Fruit fly (Drosophila melanogaster): ENCODE results near the gene Sec20.

Sec20 gene

DNA sequence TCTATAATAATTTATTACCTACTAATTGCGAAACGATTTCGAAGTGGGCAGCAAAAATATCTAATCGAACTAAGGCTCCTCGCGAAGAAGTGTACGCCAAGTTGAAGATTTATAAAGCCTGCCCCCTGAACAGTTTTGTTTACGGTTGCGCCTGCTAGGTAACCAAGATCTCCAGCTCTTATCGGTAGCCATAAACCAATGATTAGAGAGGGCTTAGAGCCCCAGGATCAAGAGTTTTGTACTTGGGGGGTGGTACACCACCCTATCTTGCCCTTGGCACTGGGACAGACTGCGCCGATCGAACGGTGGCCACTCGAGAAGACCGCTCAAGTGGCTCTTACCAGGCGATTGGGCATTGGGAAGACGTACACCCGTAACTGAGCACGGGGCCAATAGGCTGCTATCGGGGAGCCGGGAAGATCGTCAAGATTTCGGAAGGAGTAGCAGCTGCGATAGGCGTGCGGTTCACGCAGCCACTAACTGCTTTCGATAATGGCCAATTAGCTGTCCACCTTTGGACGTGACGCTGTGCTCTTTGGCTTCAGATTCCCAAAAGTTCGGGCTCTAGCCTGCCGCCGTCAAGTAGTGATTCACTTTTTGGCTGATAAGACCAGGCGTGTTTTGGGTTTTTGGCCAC, 8.1 kb upstream of the Sec20 start:
- TF ChIP-seq CG8478 (optimal IDR thresholded peaks at IDR 0.05) = no peak
- no peak for TF ChIP-seq CTCF (optimal IDR thresholded peaks at IDR 0.05)

DNA sequence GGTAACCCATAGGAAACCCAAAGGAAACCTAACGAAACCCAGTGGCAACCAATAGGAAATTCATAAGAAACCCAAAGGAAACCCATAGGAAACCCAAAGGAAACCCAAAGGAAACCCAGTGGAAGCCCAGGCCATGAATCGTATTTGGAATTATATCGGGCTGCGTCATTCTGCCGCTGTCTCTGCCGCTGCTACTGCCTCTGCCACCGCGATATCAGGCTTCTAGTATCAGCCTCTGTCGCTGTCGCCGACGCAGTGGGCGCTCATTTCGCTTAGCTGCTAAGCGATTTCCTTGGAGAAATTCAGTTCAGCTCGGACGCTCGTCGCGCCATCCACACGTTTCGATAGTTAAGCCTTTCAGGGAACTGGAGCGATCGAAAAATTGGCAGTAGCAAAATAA, 7.0 kb upstream of the Sec20 start, which contains the start of gene CG1208:
Gene CG1208, plus strand, starts transcription at position 301 of the 400 bp plus-strand sequence.
- no peak for TF ChIP-seq CTCF (optimal IDR thresholded peaks at IDR 0.05)
- TF ChIP-seq CG8478 (optimal IDR thresholded peaks at IDR 0.05) = no peak

DNA sequence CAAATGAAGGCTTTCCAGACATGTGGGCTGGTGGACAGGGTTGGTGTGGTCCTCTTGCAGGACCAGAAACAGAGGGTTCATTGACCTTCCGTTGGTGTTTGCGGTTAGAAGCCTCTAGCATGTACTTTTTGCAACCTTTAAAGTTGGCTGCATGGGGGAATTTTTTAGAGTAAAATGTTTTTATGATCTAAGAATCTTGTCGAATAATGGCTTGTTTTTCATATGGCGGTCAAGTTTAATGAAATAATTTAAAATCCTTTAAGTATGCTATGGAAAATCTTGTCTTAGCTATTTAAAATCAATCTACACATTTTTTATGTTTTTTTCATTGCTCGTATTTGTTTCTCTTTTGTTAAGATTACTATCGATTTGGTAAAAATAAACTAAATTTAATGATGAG, 5.4 kb upstream of the Sec20 start, which contains the start of gene glob3:
Gene glob3, plus strand, starts transcription at position 301 of the 400 bp plus-strand sequence.
- TF ChIP-seq CTCF (optimal IDR thresholded peaks at IDR 0.05) (no peak), CG8478 (optimal IDR thresholded peaks at IDR 0.05) (no peak)

DNA sequence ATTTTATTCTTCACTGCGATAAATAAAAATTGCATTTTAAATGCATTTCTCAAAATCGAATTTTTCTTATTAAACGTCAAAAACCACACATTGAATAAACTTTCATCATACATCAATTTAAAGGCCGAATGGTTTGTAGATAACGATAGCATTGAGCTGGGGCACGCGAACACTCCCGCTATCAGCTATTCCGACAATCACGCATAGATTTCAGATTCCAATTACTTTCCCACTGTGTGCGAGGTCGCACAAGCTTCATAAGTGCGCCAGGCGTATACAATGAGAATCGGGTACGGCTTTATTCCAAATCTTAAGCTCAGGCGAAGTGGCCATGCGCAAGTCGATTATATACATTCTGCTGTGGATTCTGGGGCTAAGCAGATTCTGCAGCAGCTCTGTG, 2.6 kb downstream of the Sec20 start, which contains the start of gene CG46303:
Gene CG46303, plus strand, starts transcription at position 223 of the 400 bp plus-strand sequence.
- TF ChIP-seq CG8478 (optimal IDR thresholded peaks at IDR 0.05) = no peak
- no peak for TF ChIP-seq CTCF (optimal IDR thresholded peaks at IDR 0.05)

DNA sequence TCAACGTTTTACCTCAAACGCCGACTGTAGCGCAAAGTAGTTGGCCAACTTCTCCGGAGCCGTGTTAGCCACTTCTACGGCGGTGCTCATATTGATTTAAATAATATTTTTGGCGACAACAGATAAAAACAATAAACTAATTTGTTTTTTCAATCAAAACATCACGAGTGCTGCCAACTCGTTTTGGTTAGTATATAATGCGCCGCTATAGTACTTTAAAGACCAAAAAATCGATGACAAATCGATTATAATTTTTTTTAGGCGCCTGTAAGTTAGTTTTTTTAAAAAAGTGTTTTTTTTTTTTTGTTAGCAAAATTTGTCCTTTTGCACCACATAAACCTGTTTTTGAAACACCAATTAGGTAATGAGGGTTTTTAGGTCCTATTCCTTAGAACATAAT, 3.1 kb downstream of the Sec20 start, which contains the start of gene Hpr1:
Gene Hpr1, minus strand, starts transcription at position 198 of the 400 bp plus-strand sequence.
- TF ChIP-seq CTCF (optimal IDR thresholded peaks at IDR 0.05) = no peak
- no peak for TF ChIP-seq CG8478 (optimal IDR thresholded peaks at IDR 0.05)

DNA sequence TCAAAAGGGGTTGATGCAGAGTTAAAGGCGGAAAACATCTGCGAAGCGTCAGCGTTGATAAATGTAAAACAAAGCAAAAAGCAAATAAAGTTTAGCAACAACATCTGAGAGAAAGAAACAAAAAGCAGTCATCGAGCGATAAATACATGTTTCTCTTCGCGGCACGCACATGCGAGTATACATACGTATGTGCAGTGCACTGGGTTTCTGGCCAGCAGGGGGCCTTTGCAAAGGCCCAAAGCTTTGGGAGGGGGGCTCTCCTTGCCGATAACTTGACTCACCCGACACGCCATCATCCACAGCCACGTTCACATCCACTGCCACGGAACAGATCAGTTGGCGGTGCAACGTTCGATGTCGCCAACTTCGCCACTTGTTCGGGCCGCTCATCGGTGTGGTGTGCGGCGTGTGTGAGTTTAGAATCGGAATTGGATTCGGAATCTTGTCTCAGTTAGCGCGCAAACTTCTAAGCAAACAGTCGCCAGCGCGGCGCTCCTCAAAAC, 11.1 kb downstream of the Sec20 start, which contains the start of gene CG42675:
Gene CG42675, plus strand, starts transcription at position 453 of the 503 bp plus-strand sequence.
- TF ChIP-seq CTCF (optimal IDR thresholded peaks at IDR 0.05) (no peak), CG8478 (optimal IDR thresholded peaks at IDR 0.05) (no peak)

DNA sequence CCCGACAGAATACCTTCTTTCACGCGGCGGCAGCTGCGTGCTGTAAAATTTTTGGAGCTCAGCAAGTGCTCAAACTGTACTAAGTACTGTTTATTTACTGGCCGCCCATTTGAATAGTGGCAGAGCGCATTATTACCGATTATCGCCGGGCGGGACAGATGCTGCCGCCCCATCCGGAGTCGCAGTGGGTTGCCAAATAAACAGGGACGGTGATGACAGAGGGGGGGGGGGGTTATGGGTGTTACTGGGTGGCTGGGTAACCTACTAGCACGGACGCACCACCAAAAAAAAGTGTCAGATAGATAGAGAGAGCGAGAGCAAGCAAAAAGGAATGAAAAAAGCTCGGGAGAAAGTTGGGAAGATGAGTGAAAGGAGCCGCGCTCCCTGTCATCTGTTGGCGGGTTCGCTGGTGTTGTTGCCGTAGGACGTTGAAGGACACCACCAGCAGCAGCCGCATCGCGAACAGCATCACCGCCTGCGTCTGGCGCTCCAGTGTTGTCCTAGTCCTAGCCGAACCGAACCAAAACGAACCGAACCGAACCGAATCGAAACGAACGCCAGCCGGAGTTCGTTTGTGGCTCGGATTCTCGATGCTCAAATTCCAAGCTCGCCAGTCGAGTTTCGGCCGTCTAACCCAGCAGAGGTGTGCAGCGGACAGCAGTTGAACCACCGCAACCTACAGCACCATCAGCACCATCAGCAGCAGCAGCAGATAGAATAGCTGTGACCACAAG, 22.5 kb downstream of the Sec20 start, which contains the start of gene CG11000:
Gene CG11000, plus strand, starts transcription at position 626 of the 734 bp plus-strand sequence.
- TF ChIP-seq CG8478 (optimal IDR thresholded peaks at IDR 0.05) = no peak
- TF ChIP-seq CTCF (optimal IDR thresholded peaks at IDR 0.05) = no peak

DNA sequence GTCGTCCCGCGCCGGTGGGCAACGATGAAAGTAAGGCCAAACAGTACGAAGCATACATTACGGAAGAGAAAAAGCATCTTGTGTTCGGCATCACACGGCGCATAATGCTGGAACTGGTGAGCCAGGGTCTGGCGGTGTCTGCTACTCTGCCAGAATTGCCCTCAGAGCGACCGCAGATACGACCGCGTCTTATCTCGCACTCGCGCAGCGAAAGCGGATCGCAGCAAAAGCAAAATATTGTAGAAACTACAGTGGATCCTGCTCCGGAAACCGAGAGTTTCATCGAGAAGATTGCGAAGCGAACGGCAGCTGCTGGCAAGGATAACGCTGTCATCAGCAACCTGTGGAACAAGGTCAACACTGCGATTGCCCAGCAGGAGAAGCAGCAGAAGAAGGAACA, 26.6 kb downstream of the Sec20 start:
- TF ChIP-seq CTCF (optimal IDR thresholded peaks at IDR 0.05) = no peak
- no peak for TF ChIP-seq CG8478 (optimal IDR thresholded peaks at IDR 0.05)

DNA sequence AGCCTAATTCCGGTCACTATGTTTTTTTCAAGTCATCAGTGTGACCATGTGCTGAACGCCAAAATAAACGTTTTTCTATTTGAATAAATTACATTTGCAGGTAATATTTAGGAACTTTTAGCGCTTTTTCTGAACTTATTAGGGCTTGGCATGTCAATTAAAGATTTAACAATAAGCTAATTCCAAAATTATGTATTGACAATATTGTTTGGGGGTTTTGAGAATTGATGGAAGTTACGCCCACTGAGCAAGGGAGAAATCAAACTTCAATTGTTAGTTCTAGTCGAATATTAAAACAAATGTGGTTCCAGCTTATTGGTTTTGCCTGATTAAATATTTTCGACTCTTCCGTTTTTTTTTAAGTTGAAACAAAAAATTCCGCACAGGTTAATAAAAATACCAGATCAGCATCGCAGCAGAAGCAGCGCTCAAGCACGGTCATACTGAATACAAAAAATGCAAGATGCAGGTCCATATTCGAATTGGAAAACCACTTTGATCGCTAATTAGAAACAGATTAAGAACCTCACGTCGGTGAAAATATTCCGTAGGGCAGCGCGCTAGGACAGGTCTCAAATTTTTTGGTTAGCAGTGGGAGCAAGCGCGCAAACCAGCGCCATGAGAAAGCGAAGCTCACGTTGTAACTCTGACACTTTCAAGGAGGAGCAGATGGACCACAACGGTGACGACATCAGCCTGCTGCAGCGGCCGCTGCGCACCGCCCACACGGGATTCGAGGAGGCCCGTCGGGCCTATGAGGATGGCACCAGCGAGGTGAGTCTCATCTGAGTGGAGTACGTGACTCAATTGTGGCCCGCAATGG, 29.9 kb downstream of the Sec20 start, which contains the start of the genes PSMG1 and CG10979:
Gene PSMG1, minus strand, starts transcription at position 51 of the 823 bp plus-strand sequence.
Gene CG10979, plus strand, starts transcription at position 439 of the 823 bp plus-strand sequence.
- TF ChIP-seq CTCF (optimal IDR thresholded peaks at IDR 0.05) (no peak), CG8478 (optimal IDR thresholded peaks at IDR 0.05) (no peak)

DNA sequence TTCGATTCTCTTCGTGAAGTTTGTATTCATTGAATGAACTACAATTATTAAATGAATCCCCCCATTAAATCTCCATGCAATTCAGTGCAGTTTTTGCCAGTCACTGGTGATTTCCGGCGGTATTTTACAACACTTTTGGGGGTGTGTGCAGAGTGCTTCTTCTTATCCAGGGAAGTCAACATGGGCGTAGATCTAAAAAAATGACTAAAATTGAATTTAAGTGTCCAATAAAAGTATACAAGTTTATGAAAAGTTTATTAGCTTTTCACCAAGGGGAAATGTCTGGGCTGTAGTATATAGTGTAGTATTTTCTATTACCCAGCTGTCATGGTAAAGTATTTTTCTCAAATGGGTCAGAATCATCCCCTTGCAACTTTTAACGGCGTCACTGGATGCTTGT, 32.8 kb downstream of the Sec20 start, which contains the start of gene Hpf1:
Gene Hpf1, plus strand, starts transcription at position 383 of the 400 bp plus-strand sequence.
- TF ChIP-seq CG8478 (optimal IDR thresholded peaks at IDR 0.05) = no peak
- TF ChIP-seq CTCF (optimal IDR thresholded peaks at IDR 0.05) = no peak

DNA sequence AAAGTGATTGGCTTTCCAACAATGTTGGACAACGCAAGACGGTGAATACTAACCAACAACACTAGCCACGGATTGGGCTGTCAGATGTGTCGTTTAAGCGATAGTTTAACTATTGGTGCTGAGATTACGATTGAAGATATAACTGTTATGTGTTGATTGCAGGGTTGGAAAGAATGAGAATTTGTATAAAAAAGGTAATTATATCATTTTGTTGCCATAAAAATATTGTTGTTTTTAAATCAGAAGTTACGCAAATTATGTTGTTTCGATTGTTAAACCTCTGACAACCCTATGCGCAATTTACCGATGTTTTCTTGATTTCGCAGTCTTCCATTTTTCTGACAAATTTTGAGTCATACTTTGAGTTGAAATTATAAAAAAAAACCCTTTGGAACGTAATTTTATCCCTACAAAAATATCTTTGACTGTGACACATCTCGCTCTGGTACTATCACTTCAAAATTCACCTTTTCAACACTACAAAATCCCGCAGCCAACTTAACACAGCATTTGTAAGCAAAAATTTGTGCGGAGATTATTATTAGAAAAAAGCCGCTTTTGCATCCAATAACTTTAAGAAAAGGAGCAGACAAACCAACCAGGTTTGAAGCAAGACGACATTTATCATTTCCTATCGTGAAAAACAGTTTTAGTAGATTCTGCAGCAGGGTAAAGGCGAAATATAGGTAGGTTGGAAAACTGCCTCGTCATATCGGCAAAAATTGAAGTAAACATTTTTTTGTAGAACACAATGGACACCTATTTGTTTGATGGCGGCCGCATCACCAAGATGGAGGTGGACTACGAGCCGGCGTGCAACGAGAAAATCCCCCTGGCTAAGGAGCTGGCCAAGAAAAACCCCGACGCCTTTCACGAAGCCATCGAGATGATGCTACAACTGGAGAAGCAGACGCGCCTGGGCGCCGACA, 35.0 kb downstream of the Sec20 start, which contains the start of the genes Hat1 and Rpn5:
Gene Hat1, minus strand, starts transcription at position 360 of the 929 bp plus-strand sequence.
Gene Rpn5, plus strand, starts transcription at position 469 of the 929 bp plus-strand sequence.
- no peak for TF ChIP-seq CG8478 (optimal IDR thresholded peaks at IDR 0.05)
- TF ChIP-seq CTCF (optimal IDR thresholded peaks at IDR 0.05) = no peak

DNA sequence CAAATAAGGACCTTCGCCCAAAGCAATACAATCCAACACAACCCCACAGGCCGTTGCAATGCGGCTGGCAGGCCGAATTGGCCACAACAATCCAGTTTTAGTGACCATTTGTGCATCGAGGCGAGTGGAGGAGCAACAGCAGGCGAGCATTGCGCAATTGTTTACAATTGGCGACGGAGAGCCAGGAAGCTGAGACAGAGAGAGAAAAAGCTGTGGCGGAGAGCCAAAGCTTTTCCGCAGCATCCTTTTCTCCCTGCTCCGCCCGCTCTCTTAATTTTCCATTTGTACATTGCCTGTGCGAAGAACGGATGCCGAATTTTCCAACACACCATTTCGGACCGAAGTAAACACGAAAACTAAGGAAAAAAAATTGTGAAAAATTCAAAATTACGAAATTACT, 42.9 kb downstream of the Sec20 start, which contains the start of gene kat-60L1:
Gene kat-60L1, plus strand, starts transcription at position 301 of the 400 bp plus-strand sequence.
- no peak for TF ChIP-seq CG8478 (optimal IDR thresholded peaks at IDR 0.05)
- TF ChIP-seq CTCF (optimal IDR thresholded peaks at IDR 0.05) = no peak

DNA sequence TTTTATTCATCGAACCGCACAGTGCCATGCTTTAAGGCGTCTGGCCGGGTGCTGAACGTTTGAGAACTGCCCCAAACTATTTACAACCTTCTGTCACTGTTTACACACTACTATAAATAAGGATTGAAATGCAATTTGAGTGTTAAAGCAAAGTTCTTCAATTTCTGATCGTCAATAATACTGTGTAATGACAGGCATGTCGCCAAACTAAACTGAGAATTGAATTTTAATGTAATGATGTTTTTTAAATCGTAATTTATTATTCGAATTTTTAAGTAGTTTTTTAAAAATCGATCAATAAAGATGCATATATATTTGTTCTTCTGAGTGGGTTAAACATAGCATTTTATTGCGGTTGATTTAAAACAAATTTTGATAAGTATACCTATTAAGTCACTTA, 43.4 kb downstream of the Sec20 start, which contains the start of gene CG2082:
Gene CG2082, minus strand, starts transcription at position 101 of the 400 bp plus-strand sequence.
- TF ChIP-seq CG8478 (optimal IDR thresholded peaks at IDR 0.05) = no peak
- no peak for TF ChIP-seq CTCF (optimal IDR thresholded peaks at IDR 0.05)
